Worm (Caenorhabditis elegans): ENCODE measurements around the gene F08H9.4.

DNA sequence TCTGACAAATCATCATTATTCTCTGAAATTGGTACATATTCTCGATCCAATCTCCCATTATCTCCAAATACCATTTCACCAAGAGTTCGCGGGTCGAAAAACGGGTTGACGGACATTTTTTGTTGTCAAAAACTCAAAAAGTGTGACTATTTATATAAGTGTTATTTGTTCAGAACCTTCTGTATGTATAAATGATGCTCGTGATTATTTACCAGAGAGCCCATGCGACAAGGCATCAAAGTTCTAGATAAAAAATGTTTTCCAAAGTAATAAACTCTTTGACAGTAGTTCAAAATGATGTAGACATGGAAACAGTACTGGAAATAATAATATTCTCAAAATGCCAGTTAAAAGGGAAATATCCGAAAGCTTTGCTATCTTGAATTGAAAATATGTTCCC lies 1.6 kb downstream of the F08H9.4 start:
- TF ChIP-seq nhr-11 (tag; optimal IDR thresholded peaks at IDR 0.05), result no peak
- no peak for TF ChIP-seq F13H6.1 (tag; optimal IDR thresholded peaks at IDR 0.05)
- no peak for TF ChIP-seq gmeb-2 (tag; optimal IDR thresholded peaks at IDR 0.05)
- no peak for TF ChIP-seq elt-2 (tag; optimal IDR thresholded peaks at IDR 0.05)
- TF ChIP-seq pha-4 (tag; optimal IDR thresholded peaks at IDR 0.05), result no peak
- TF ChIP-seq pha-2 (tag; optimal IDR thresholded peaks at IDR 0.05), result no peak
- no peak for TF ChIP-seq ama-1 (optimal IDR thresholded peaks at IDR 0.05)
- no peak for TF ChIP-seq hlh-30 (tag; optimal IDR thresholded peaks at IDR 0.05; ENCODE audit: insufficient read depth)
- no peak for TF ChIP-seq che-1 (tag; optimal IDR thresholded peaks at IDR 0.05)
- TF ChIP-seq K09A11.1 (tag; optimal IDR thresholded peaks at IDR 0.05; ENCODE audit: insufficient read depth), result no peak
- no peak for TF ChIP-seq hlh-6 (tag; optimal IDR thresholded peaks at IDR 0.05)
- no peak for TF ChIP-seq ceh-22 (tag; optimal IDR thresholded peaks at IDR 0.05)

All from whole organism, late embryonic.